Fruit fly (Drosophila melanogaster): ENCODE results near the gene CG3815.

DNA sequence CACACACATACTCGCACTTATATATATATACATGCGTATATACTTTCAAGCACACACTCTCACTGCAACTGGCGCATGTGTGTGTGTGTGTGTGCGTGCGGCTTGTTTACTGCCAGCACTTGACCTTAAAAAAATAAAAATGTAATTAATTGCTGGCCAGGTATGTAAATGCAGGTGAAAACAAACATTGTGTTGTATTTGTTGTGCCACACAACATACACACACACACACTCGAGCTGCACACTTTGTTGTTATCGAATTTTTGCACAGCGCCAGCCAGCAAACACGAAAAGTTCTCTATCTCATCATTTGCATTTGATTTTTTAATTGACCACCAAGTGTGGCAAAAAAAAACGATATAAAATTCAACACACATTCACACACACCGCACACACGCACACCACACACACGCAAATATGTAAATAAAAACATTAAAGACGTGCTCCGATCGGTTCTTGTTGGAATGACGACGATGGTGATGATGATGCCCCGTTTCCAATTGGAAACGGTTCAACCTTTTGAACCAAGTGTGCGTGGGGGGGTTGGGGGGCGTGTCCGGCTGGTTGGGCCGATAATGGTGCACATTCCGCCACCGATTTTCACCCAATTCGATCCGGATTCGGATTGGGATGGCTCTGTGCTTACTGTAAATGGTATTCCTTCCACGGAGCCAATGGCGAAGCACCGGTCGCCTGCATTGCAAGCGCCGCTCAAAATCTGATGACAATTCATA is 40.4 kb upstream of the CG3815 start:
- TF ChIP-seq h (optimal IDR thresholded peaks at IDR 0.05) (no peak), Myc (optimal IDR thresholded peaks at IDR 0.05) (no peak), ttk (optimal IDR thresholded peaks at IDR 0.05) (no peak), Sin3A (optimal IDR thresholded peaks at IDR 0.05) (no peak), psq (optimal IDR thresholded peaks at IDR 0.05) (no peak), insv (optimal IDR thresholded peaks at IDR 0.05) (no peak)
